Fruit fly (Drosophila melanogaster): Measurements from ENCODE around the gene zormin.
A peak's percentile ranks its signal among the peaks of the same experiment; 100 is the strongest.

The zormin gene

DNA sequence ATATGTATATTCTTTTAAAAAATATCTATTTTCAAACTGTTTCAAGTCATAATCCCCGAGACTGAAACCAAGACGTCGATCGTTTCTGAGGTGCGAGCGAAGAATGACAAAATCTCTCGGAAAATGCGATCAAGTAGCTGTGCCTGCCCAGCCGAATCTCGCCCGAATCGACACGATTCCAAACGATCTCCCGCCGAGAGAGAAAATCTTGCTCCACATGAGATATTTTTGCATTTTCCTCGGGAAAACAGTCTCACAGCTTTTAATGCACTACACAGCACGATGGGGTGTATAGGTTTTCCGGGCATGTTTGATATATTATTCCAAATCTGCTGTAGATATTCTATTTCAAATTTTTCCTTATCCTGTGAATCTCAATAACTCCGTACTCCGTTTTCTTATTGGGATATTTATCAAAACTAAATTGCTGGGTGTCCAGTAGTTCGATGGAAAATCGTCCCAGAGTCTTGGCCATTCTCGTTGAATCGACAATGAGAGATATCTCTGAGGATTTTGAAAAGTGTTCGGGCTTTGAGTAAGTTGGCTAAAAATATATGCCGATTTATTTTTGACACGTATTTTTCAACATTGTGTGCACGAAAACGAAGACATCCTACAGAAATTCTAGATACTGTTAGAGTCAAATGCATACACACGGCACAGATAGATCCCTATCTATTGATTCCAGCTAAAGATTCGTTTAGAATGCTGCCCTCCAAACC is 35.8 kb downstream of the zormin start, which contains the start of gene sls (continued):
- TF ChIP-seq ara (GFP tag; IDR thresholded peaks at IDR 0.05) (peak; percentile 93), nom (GFP tag; optimal IDR thresholded peaks at IDR 0.05) (no peak), CG12155 (GFP tag; optimal IDR thresholded peaks at IDR 0.05) (peak; percentile 89), pan (optimal IDR thresholded peaks at IDR 0.05) (no peak), pan (GFP tag; optimal IDR thresholded peaks at IDR 0.05 in 1 of 2, IDR thresholded peaks at IDR 0.05 in 1 of 2) (peak in 1 of 2 experiments; percentile 91), h (optimal IDR thresholded peaks at IDR 0.05) (no peak), CG17568 (GFP tag; optimal IDR thresholded peaks at IDR 0.05) (peak; percentile 80), CG3281 (GFP tag; optimal IDR thresholded peaks at IDR 0.05) (peak; percentile 75), pum (GFP tag; optimal IDR thresholded peaks at IDR 0.05) (peak; percentile 84), CG30020 (tag; optimal IDR thresholded peaks at IDR 0.05) (no peak), Taf1 (GFP tag; IDR thresholded peaks at IDR 0.05) (peak; percentile 82), ttk (GFP tag; IDR thresholded peaks at IDR 0.05) (peak; percentile 86), CG12659 (GFP tag; optimal IDR thresholded peaks at IDR 0.05) (peak; percentile 94), Poxn (GFP tag; IDR thresholded peaks at IDR 0.05) (peak; percentile 76), CG18476 (GFP tag; optimal IDR thresholded peaks at IDR 0.05) (peak; percentile 55), lola (GFP tag; optimal IDR thresholded peaks at IDR 0.05) (peak in 1 of 3 experiments; percentile 91), CG33213 (GFP tag; optimal IDR thresholded peaks at IDR 0.05) (peak; percentile 80), emc (GFP tag; optimal IDR thresholded peaks at IDR 0.05) (peak; percentile 83), scrt (GFP tag; optimal IDR thresholded peaks at IDR 0.05) (peak; percentile 71), MTF-1 (GFP tag; optimal IDR thresholded peaks at IDR 0.05; ENCODE audit: borderline replicate concordance) (peak; percentile 68), CG32532 (GFP tag; IDR thresholded peaks at IDR 0.05) (peak; percentile 93), Opbp (GFP tag; IDR thresholded peaks at IDR 0.05; ENCODE audit: partially characterized antibody) (no peak), CG16813 (GFP tag; IDR thresholded peaks at IDR 0.05; ENCODE audit: partially characterized antibody) (no peak), CG12219 (GFP tag; optimal IDR thresholded peaks at IDR 0.05) (peak; percentile 94), unpg (GFP tag; optimal IDR thresholded peaks at IDR 0.05) (peak; percentile 92), CTCF (GFP tag; optimal IDR thresholded peaks at IDR 0.05) (no peak), CG1647 (GFP tag; optimal IDR thresholded peaks at IDR 0.05) (peak; percentile 79), CG8765 (GFP tag; IDR thresholded peaks at IDR 0.05) (peak; percentile 65), btn (GFP tag; optimal IDR thresholded peaks at IDR 0.05) (peak; percentile 72), Scr (GFP tag; IDR thresholded peaks at IDR 0.05; ENCODE audit: partially characterized antibody) (no peak), odd (GFP tag; optimal IDR thresholded peaks at IDR 0.05) (peak; percentile 82), CHES-1-like (GFP tag; optimal IDR thresholded peaks at IDR 0.05) (peak; percentile 92), eve (GFP tag; optimal IDR thresholded peaks at IDR 0.05) (peak in 1 of 2 experiments; percentile 94), CG7271 (tag; optimal IDR thresholded peaks at IDR 0.05) (peak; percentile 55), crol (GFP tag; IDR thresholded peaks at IDR 0.05) (no peak), Doc3 (GFP tag; IDR thresholded peaks at IDR 0.05; ENCODE audit: partially characterized antibody) (no peak), CG10565 (GFP tag; optimal IDR thresholded peaks at IDR 0.05) (peak; percentile 36), tup (GFP tag; optimal IDR thresholded peaks at IDR 0.05) (peak; percentile 75), fru (optimal IDR thresholded peaks at IDR 0.05) (no peak), ssp (GFP tag; IDR thresholded peaks at IDR 0.05) (peak; percentile 76), Oaz (GFP tag; IDR thresholded peaks at IDR 0.05) (peak; percentile 72), repo (GFP tag; optimal IDR thresholded peaks at IDR 0.05) (peak; percentile 79), Sox100B (GFP tag; optimal IDR thresholded peaks at IDR 0.05) (peak; percentile 80), Tbp (GFP tag; optimal IDR thresholded peaks at IDR 0.05) (no peak), Dfd (GFP tag; optimal IDR thresholded peaks at IDR 0.05) (no peak), gfzf (GFP tag; optimal IDR thresholded peaks at IDR 0.05) (no peak), CG8281 (tag; optimal IDR thresholded peaks at IDR 0.05) (peak; percentile 80), CG14441 (GFP tag; IDR thresholded peaks at IDR 0.05) (peak; percentile 93), CG4854 (GFP tag; optimal IDR thresholded peaks at IDR 0.05) (peak; percentile 75), Dip2 (GFP tag; IDR thresholded peaks at IDR 0.05) (no peak)

Data from whole organism, embryonic.